Worm (Caenorhabditis elegans) whole organism, L2 larva: ENCODE data around the gene npr-40.
"Not testable (repeated sequence)": the region's sequence is repeated elsewhere in the genome, so short reads cannot be mapped to it uniquely, and the experiment has no call there.

Experiments used
- C34F6.9 ChIP-seq: fragments of 150-350 bp; optimal IDR thresholded peaks from 2 replicates; lab custom pipeline; 2014; ENCODE audit warnings: missing biosample characterization, missing genetic modification characterization
- F13H6.1 ChIP-seq: sonication (generic microtip); optimal IDR thresholded peaks from 2 replicates; lab custom pipeline; 2016; ENCODE audit warnings: missing genetic modification characterization, missing compliant biosample characterization
- R02D3.7 ChIP-seq: fragments of 150-350 bp; optimal IDR thresholded peaks from 2 replicates; lab custom pipeline; 2014; ENCODE audit warnings: missing biosample characterization, missing genetic modification characterization
- Y55F3AM.14 ChIP-seq: fragments of 200-800 bp; sonication (Bioruptor generic); optimal IDR thresholded peaks from 2 replicates; lab custom pipeline; 2018; ENCODE audit warnings: mild to moderate bottlenecking, missing genetic modification characterization, missing compliant biosample characterization
- ZK546.5 ChIP-seq: sonication (generic microtip); optimal IDR thresholded peaks from 2 replicates; lab custom pipeline; 2017; ENCODE audit warnings: missing biosample characterization, missing genetic modification characterization
- alr-1 ChIP-seq: fragments of 150-350 bp; optimal IDR thresholded peaks from 2 replicates; lab custom pipeline; 2014; ENCODE audit warnings: missing biosample characterization, missing genetic modification characterization
- aly-2 ChIP-seq: fragments of 150-350 bp; optimal IDR thresholded peaks from 2 replicates; lab custom pipeline; 2014; ENCODE audit warnings: missing biosample characterization, missing genetic modification characterization
- ama-1 ChIP-seq: fragments of 150-350 bp; optimal IDR thresholded peaks from 2 replicates; lab custom pipeline; 2018; ENCODE audit warnings: inconsistent platforms
- blmp-1 ChIP-seq: sonication (generic microtip); optimal IDR thresholded peaks from 2 replicates; lab custom pipeline; 2017; ENCODE audit warnings: missing genetic modification characterization, mild to moderate bottlenecking, missing compliant biosample characterization, antibody characterized with exemption, moderate library complexity; ENCODE audit not compliant: insufficient read depth
- ceh-16 ChIP-seq: fragments of 150-350 bp; optimal IDR thresholded peaks from 2 replicates; lab custom pipeline; 2014; ENCODE audit warnings: missing biosample characterization, missing genetic modification characterization
- crh-2 ChIP-seq: sonication (generic microtip); optimal IDR thresholded peaks from 2 replicates; lab custom pipeline; 2017; ENCODE audit warnings: missing biosample characterization, missing genetic modification characterization
- egl-27 ChIP-seq: sonication (generic microtip); optimal IDR thresholded peaks from 3 replicates; lab custom pipeline; 2017; ENCODE audit warnings: missing biosample characterization, missing genetic modification reagents, missing genetic modification characterization
- elt-1 ChIP-seq: fragments of 150-350 bp; optimal IDR thresholded peaks from 2 replicates; lab custom pipeline; 2014; ENCODE audit warnings: missing biosample characterization, missing genetic modification characterization
- elt-3 ChIP-seq: sonication (generic microtip); optimal IDR thresholded peaks from 2 replicates; lab custom pipeline; 2017; ENCODE audit warnings: missing biosample characterization, missing genetic modification characterization
- fos-1 ChIP-seq: fragments of 150-350 bp; optimal IDR thresholded peaks from 2 replicates; lab custom pipeline; 2014; ENCODE audit warnings: missing biosample characterization, missing genetic modification characterization
- lin-39 ChIP-seq: fragments of 150-350 bp; optimal IDR thresholded peaks from 2 replicates; lab custom pipeline; 2014; ENCODE audit warnings: missing biosample characterization, missing genetic modification reagents, missing genetic modification characterization
- lsy-2 ChIP-seq, 2 experiments: fragments of 150-350 bp in 1 of 2; sonication (generic microtip) in 1 of 2; optimal IDR thresholded peaks; 2 replicates each; lab custom pipeline; 2014 to 2017; ENCODE audit warnings: missing biosample characterization in 2 of 2, missing genetic modification characterization in 2 of 2
- mab-5 ChIP-seq: fragments of 150-350 bp; optimal IDR thresholded peaks from 2 replicates; lab custom pipeline; 2014; ENCODE audit warnings: missing biosample characterization, missing genetic modification characterization
- mbf-1 ChIP-seq: sonication (generic microtip); optimal IDR thresholded peaks from 2 replicates; lab custom pipeline; 2017; ENCODE audit warnings: missing biosample characterization, missing genetic modification characterization
- mdl-1 ChIP-seq, 2 experiments: fragments of 150-350 bp in 1 of 2; sonication (generic microtip) in 1 of 2; optimal IDR thresholded peaks; 2 replicates each; lab custom pipeline; 2017; ENCODE audit warnings: missing biosample characterization in 2 of 2, missing genetic modification characterization in 2 of 2
- nhr-10 ChIP-seq: sonication (generic microtip); optimal IDR thresholded peaks from 2 replicates; lab custom pipeline; 2017; ENCODE audit warnings: missing biosample characterization, missing genetic modification characterization
- nhr-11 ChIP-seq: fragments of 150-350 bp; optimal IDR thresholded peaks from 2 replicates; lab custom pipeline; 2014; ENCODE audit warnings: missing biosample characterization, missing genetic modification characterization
- nhr-23 ChIP-seq: fragments of 150-350 bp; optimal IDR thresholded peaks from 2 replicates; lab custom pipeline; 2014; ENCODE audit warnings: missing biosample characterization, missing genetic modification reagents, missing genetic modification characterization
- nhr-237 ChIP-seq: fragments of 150-350 bp; optimal IDR thresholded peaks from 2 replicates; lab custom pipeline; 2014; ENCODE audit warnings: missing biosample characterization, missing genetic modification characterization
- nhr-25 ChIP-seq: fragments of 150-350 bp; sonication (generic microtip); optimal IDR thresholded peaks from 3 replicates; lab custom pipeline; 2014; ENCODE audit warnings: missing biosample characterization, missing genetic modification characterization
- nhr-77 ChIP-seq: fragments of 150-350 bp; optimal IDR thresholded peaks from 2 replicates; lab custom pipeline; 2014; ENCODE audit warnings: missing biosample characterization, missing genetic modification characterization
- peb-1 ChIP-seq: fragments of 150-350 bp; optimal IDR thresholded peaks from 2 replicates; lab custom pipeline; 2014; ENCODE audit warnings: missing biosample characterization, missing genetic modification characterization
- sem-4 ChIP-seq: fragments of 150-350 bp; optimal IDR thresholded peaks from 2 replicates; lab custom pipeline; 2014; ENCODE audit warnings: missing biosample characterization, missing genetic modification reagents, missing genetic modification characterization
- skn-1 ChIP-seq: sonication (generic microtip); optimal IDR thresholded peaks from 2 replicates; lab custom pipeline; 2017; ENCODE audit warnings: missing biosample characterization, missing genetic modification characterization
- sma-3 ChIP-seq: sonication (generic microtip); optimal IDR thresholded peaks from 2 replicates; lab custom pipeline; 2016; ENCODE audit warnings: missing genetic modification reagents, missing genetic modification characterization, missing compliant biosample characterization
- sma-9 ChIP-seq, 2 experiments: fragments of 150-350 bp in 1 of 2; sonication (generic microtip) in 1 of 2; optimal IDR thresholded peaks; 2 replicates each; lab custom pipeline; 2014 to 2016; ENCODE audit warnings: missing genetic modification characterization in 2 of 2, mild to moderate bottlenecking in 1 of 2, missing biosample characterization in 1 of 2, missing compliant biosample characterization in 1 of 2, missing genetic modification reagents in 1 of 2, moderate library complexity in 1 of 2
- snpc-4 ChIP-seq: fragments of 150-350 bp; optimal IDR thresholded peaks from 2 replicates; lab custom pipeline; 2014; ENCODE audit warnings: missing biosample characterization, missing genetic modification characterization
- unc-39 ChIP-seq: fragments of 150-350 bp; optimal IDR thresholded peaks from 2 replicates; lab custom pipeline; 2014; ENCODE audit warnings: missing biosample characterization, missing genetic modification characterization
- unc-62 ChIP-seq: fragments of 150-350 bp; optimal IDR thresholded peaks from 2 replicates; lab custom pipeline; 2014; ENCODE audit warnings: missing biosample characterization, missing genetic modification reagents, missing genetic modification characterization
- zag-1 ChIP-seq: fragments of 150-350 bp; optimal IDR thresholded peaks from 2 replicates; lab custom pipeline; 2014; ENCODE audit warnings: missing biosample characterization, missing genetic modification characterization
- ztf-1 ChIP-seq: fragments of 200-800 bp; sonication (Bioruptor generic); conservative IDR thresholded peaks from 2 replicates; pipeline ENCODE4 v1.3.6; 2022; ENCODE audit warnings: missing genetic modification characterization, missing compliant biosample characterization
- ztf-11 ChIP-seq: sonication (generic microtip); optimal IDR thresholded peaks from 2 replicates; lab custom pipeline; 2017; ENCODE audit warnings: missing biosample characterization, missing genetic modification characterization

npr-40 gene

ce11 chrX:14962456-14962855, 43.8 kb downstream of the npr-40 start, which contains the start of gene rgs-10:
rgs-10 (plus strand) TSS chrX:14962756.
- no peak for TF ChIP-seq alr-1
- TF ChIP-seq ZK546.5 (tag; lab: Kevin White, UChicago), result no peak
- no peak for TF ChIP-seq Y55F3AM.14
- no peak for TF ChIP-seq sma-9 (GFP tag; optimal IDR thresholded peaks at IDR 0.05; lab: Kevin White, UChicago)
- TF ChIP-seq sma-9 (tag; optimal IDR thresholded peaks at IDR 0.05; lab: Kevin White, UChicago), result no peak
- no peak for TF ChIP-seq blmp-1 (tag; lab: Kevin White, UChicago)
- no peak for TF ChIP-seq snpc-4 (tag; lab: Kevin White, UChicago)
- TF ChIP-seq nhr-10 (tag; lab: Kevin White, UChicago), result no peak
- no peak for TF ChIP-seq nhr-77
- no peak for TF ChIP-seq elt-3 (tag; lab: Kevin White, UChicago)
- no peak for TF ChIP-seq nhr-11 (tag; lab: Kevin White, UChicago)
- no peak for TF ChIP-seq sem-4 (tag; lab: Kevin White, UChicago)
- no peak for TF ChIP-seq mbf-1 (tag; lab: Kevin White, UChicago)
- no peak for TF ChIP-seq unc-39 (tag; lab: Kevin White, UChicago)
- no peak for TF ChIP-seq lin-39 (tag; lab: Kevin White, UChicago)
- TF ChIP-seq crh-2, result no peak
- no peak for TF ChIP-seq nhr-23 (tag; lab: Kevin White, UChicago)
- no peak for TF ChIP-seq nhr-25 (tag; lab: Kevin White, UChicago)
- no peak for TF ChIP-seq fos-1 (tag; lab: Kevin White, UChicago)
- TF ChIP-seq mdl-1 (tag; optimal IDR thresholded peaks at IDR 0.05; lab: Kevin White, UChicago), result no peak

- no peak for TF ChIP-seq Y55F3AM.14
- TF ChIP-seq sma-3 (GFP tag; lab: Kevin White, UChicago), result no peak
- no peak for TF ChIP-seq ztf-11 (tag; lab: Kevin White, UChicago)
- no peak for TF ChIP-seq lsy-2 (tag; optimal IDR thresholded peaks at IDR 0.05; lab: Kevin White, UChicago)
- TF ChIP-seq nhr-25 (tag; lab: Kevin White, UChicago), result no peak
- no peak for TF ChIP-seq ama-1 (lab: Kevin White, UChicago)
These were observed 45.6 kb downstream of the npr-40 start, which contains the start of gene rgs-11 for ce11 chrX:14964253-14964652. rgs-11 (plus strand) TSS chrX:14964553.

ce11 chrX:14965761-14966160, 47.1 kb downstream of the npr-40 start, which contains the start of gene F45B8.5:
F45B8.5 (plus strand) TSS chrX:14966061.
- TF ChIP-seq nhr-10 (tag; lab: Kevin White, UChicago) (no peak), aly-2 (tag; lab: Kevin White, UChicago) (no peak), zag-1 (tag; lab: Kevin White, UChicago) (no peak), peb-1 (tag; lab: Kevin White, UChicago) (no peak), nhr-237 (tag; lab: Kevin White, UChicago) (no peak), nhr-25 (tag; lab: Kevin White, UChicago) (no peak), skn-1 (no peak), R02D3.7 (no peak)
- TF ChIP-seq, all 48 proteins: peak for 0

ce11 chrX:14966515-14966914, 47.9 kb downstream of the npr-40 start, which contains the start of gene F20D1.22:
F20D1.22 (plus strand) TSS chrX:14966815.
- TF ChIP-seq unc-62 (GFP tag; lab: Kevin White, UChicago); ceh-16; snpc-4 (tag; lab: Kevin White, UChicago): not testable (repeated sequence)
- TF ChIP-seq, all 48 proteins: peak for 0; not testable (repeated sequence) for 48

ce11 chrX:14969615-14970014, 51.0 kb downstream of the npr-40 start:
- TF ChIP-seq sem-4 (tag; lab: Kevin White, UChicago), result no peak
- TF ChIP-seq alr-1, result no peak
- TF ChIP-seq lin-39 (tag; lab: Kevin White, UChicago), result no peak
- no peak for TF ChIP-seq unc-62 (GFP tag; lab: Kevin White, UChicago)
- no peak for TF ChIP-seq F13H6.1 (tag; lab: Kevin White, UChicago)
- no peak for TF ChIP-seq elt-1 (tag; lab: Kevin White, UChicago)
- TF ChIP-seq egl-27 (tag; lab: Kevin White, UChicago), result no peak
- TF ChIP-seq C34F6.9 (tag; lab: Kevin White, UChicago), result no peak
- TF ChIP-seq ztf-1 (GFP tag; lab: Robert Waterston, UW), result no peak
- no peak for TF ChIP-seq ztf-11 (tag; lab: Kevin White, UChicago)
- TF ChIP-seq mab-5 (tag; lab: Kevin White, UChicago), result no peak
- no peak for TF ChIP-seq skn-1
- no peak for TF ChIP-seq sma-3 (GFP tag; lab: Kevin White, UChicago)
- no peak for TF ChIP-seq blmp-1 (tag; lab: Kevin White, UChicago)
- TF ChIP-seq peb-1 (tag; lab: Kevin White, UChicago), result no peak
- TF ChIP-seq R02D3.7, result no peak
- TF ChIP-seq sma-9 (GFP tag; optimal IDR thresholded peaks at IDR 0.05; lab: Kevin White, UChicago), result no peak
- TF ChIP-seq sma-9 (tag; optimal IDR thresholded peaks at IDR 0.05; lab: Kevin White, UChicago), result no peak
- TF ChIP-seq, all 48 proteins: peak for 0
